Comparison of ENCODE assay signal across 3 worm cellular contexts in the genomic region with DNA sequence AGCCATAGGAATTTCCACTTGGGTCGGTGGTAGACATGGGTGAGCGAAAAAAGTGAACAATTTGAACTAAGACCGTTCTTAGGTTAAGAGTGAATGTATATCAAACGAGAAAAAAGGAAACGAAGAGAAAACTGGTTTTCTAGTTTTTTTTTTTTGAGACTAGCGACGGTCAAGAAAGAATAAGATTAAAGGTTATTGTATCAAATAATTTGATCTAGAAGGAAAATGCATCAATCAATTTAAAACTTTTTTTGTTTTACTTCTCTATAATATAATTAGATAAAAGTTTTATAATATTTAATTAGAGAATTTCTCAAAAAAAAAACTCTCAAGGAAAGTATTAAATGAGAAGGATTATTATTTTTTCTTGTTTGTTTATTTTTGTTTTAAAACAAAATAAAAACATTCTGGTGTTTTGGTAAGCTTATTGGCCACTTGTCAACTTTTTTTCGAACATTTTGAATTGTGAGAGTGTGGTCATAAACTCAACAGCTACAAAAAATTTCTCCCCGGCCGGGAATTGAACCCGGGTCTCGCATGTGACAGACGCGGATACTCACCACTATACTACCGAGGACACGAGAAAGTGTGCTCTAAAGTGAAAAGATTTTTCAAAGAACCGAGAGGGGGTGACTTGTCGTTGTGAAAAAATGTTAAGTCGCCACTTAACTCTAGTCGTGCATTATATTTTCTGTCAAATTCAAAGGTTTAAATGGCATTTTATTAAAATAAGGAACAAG.
TF ChIP-seq lines count a peak whose summit lies in the region.

Gene W06G6.17, minus strand, starts transcription at position 51 of the 740 bp plus-strand sequence.

TF ChIP-seq in whole organism, L3 larva, 47 proteins besides CTCF, POLR2A, EP300 and RAD21:
- no peak for TF ChIP-seq aly-2 (tag; optimal IDR thresholded peaks at IDR 0.05; lab: Kevin White, UChicago)
- peak; percentile 11 for TF ChIP-seq elt-2 (tag; optimal IDR thresholded peaks at IDR 0.05; lab: Kevin White, UChicago)
- no peak for TF ChIP-seq nhr-28 (tag; optimal IDR thresholded peaks at IDR 0.05; lab: Kevin White, UChicago)

TF ChIP-seq in whole organism, L4 larva, 104 proteins besides CTCF, POLR2A, EP300 and RAD21:
- no peak for TF ChIP-seq unc-39 (tag; optimal IDR thresholded peaks at IDR 0.05; lab: Kevin White, UChicago)
- TF ChIP-seq dmd-8 (GFP tag; IDR thresholded peaks at IDR 0.05; lab: Robert Waterston, UW), result 0 out of 2 replicates have a peak, but pooled peaks have one; percentile 30
- TF ChIP-seq unc-62 (GFP tag; optimal IDR thresholded peaks at IDR 0.05 in 1 of 2; lab: Kevin White, UChicago), result no peak
- TF ChIP-seq unc-62 (tag; optimal IDR thresholded peaks at IDR 0.05; lab: Kevin White, UChicago), result no peak
- TF ChIP-seq skn-1 (tag; optimal IDR thresholded peaks at IDR 0.05; lab: Kevin White, UChicago), result no peak
- 0 out of 2 replicates have a peak, but pooled peaks have one; percentile 38 for TF ChIP-seq F26F4.8 (GFP tag; conservative IDR thresholded peaks at IDR 0.05; lab: Robert Waterston, UW)
- TF ChIP-seq lim-7 (GFP tag; IDR thresholded peaks at IDR 0.05; lab: Robert Waterston, UW), result 0 out of 2 replicates have a peak, but pooled peaks have one; percentile 22
- no peak for TF ChIP-seq ctbp-1 (GFP tag; IDR thresholded peaks at IDR 0.05; lab: Robert Waterston, UW)
- 0 out of 4 replicates have a peak, but pooled peaks of 1 of the 2 experiments have one; percentile 49 for TF ChIP-seq madf-5 (GFP tag; IDR thresholded peaks at IDR 0.05; lab: Robert Waterston, UW)
- TF ChIP-seq mxl-3 (GFP tag; optimal IDR thresholded peaks at IDR 0.05; lab: Kevin White, UChicago), result no peak
- TF ChIP-seq F44E2.7 (GFP tag; IDR thresholded peaks at IDR 0.05; lab: Robert Waterston, UW), result no peak
- TF ChIP-seq aha-1 (tag; lab: Kevin White, UChicago), result no peak
- no peak for TF ChIP-seq ceh-82 (tag; optimal IDR thresholded peaks at IDR 0.05; lab: Kevin White, UChicago)
- peak; percentile 28; the same call in 1 of the 2 replicates for TF ChIP-seq dmd-6 (GFP tag; IDR thresholded peaks at IDR 0.05; lab: Robert Waterston, UW)
- no peak for TF ChIP-seq attf-4 (tag; optimal IDR thresholded peaks at IDR 0.05; lab: Kevin White, UChicago)
- peak; percentile 49; the same call in 1 of the 2 replicates for TF ChIP-seq egl-43 (GFP tag; IDR thresholded peaks at IDR 0.05; lab: Robert Waterston, UW)
- TF ChIP-seq ceh-28 (tag; optimal IDR thresholded peaks at IDR 0.05; lab: Kevin White, UChicago), result no peak
- TF ChIP-seq unc-130 (GFP tag; optimal IDR thresholded peaks at IDR 0.05; lab: Kevin White, UChicago), result no peak
- no peak for TF ChIP-seq tra-1 (GFP tag; IDR thresholded peaks at IDR 0.05; lab: Robert Waterston, UW)
- no peak for TF ChIP-seq daf-12 (tag; optimal IDR thresholded peaks at IDR 0.05; lab: Kevin White, UChicago)
- TF ChIP-seq hif-1 (tag; optimal IDR thresholded peaks at IDR 0.05; lab: Kevin White, UChicago), result no peak
- TF ChIP-seq F49E8.2 (tag; optimal IDR thresholded peaks at IDR 0.05; lab: Kevin White, UChicago; ENCODE audit: borderline replicate concordance), result no peak
- TF ChIP-seq mes-2 (tag; optimal IDR thresholded peaks at IDR 0.05; lab: Kevin White, UChicago; ENCODE audit: poor library complexity, severe bottlenecking), result no peak
- TF ChIP-seq snpc-4 (tag; optimal IDR thresholded peaks at IDR 0.05; lab: Kevin White, UChicago), result no peak
- TF ChIP-seq zfp-3 (GFP tag; conservative IDR thresholded peaks at IDR 0.05; lab: Robert Waterston, UW), result no peak
- TF ChIP-seq fos-1 (tag; optimal IDR thresholded peaks at IDR 0.05; lab: Kevin White, UChicago), result no peak
- TF ChIP-seq php-3 (GFP tag; IDR thresholded peaks at IDR 0.05; lab: Robert Waterston, UW), result no peak
- no peak for TF ChIP-seq ZK337.2 (GFP tag; IDR thresholded peaks at IDR 0.05; lab: Robert Waterston, UW)
- TF ChIP-seq Y48G9A.11 (GFP tag; IDR thresholded peaks at IDR 0.05; lab: Robert Waterston, UW), result 0 out of 2 replicates have a peak, but pooled peaks have one; percentile 23
- TF ChIP-seq hlh-30 (tag; optimal IDR thresholded peaks at IDR 0.05; lab: Kevin White, UChicago; ENCODE audit: insufficient read depth), result peak; percentile 74
- peak in 1 of 2 experiments; percentile 44 for TF ChIP-seq daf-16 (GFP tag; optimal IDR thresholded peaks at IDR 0.05; lab: Kevin White, UChicago)
- TF ChIP-seq daf-16 (tag; optimal IDR thresholded peaks at IDR 0.05; lab: Kevin White, UChicago), result peak; percentile 44
- peak; percentile 53 for TF ChIP-seq duxl-1 (tag; optimal IDR thresholded peaks at IDR 0.05; lab: Kevin White, UChicago; ENCODE audit: poor library complexity)
- TF ChIP-seq D1046.2 (GFP tag; IDR thresholded peaks at IDR 0.05; lab: Robert Waterston, UW), result no peak
TF ChIP-seq in whole organism, L4 larva: peak in this region for 10.

TF ChIP-seq in whole organism, young adult, 124 proteins besides CTCF, POLR2A, EP300 and RAD21 (continues in another document):
- TF ChIP-seq Y53G8AR.9 (GFP tag; conservative IDR thresholded peaks at IDR 0.05; lab: Robert Waterston, UW) (no peak), B0336.3 (GFP tag; IDR thresholded peaks at IDR 0.05; lab: Robert Waterston, UW) (no peak), somi-1 (GFP tag; optimal IDR thresholded peaks at IDR 0.05; lab: Kevin White, UChicago) (no peak), T26A5.8 (tag; optimal IDR thresholded peaks at IDR 0.05; lab: Kevin White, UChicago) (no peak), zim-3 (tag; optimal IDR thresholded peaks at IDR 0.05; lab: Kevin White, UChicago) (no peak), tbp1 (GFP tag; optimal IDR thresholded peaks at IDR 0.05; lab: Kevin White, UChicago) (peak; percentile 86), nhr-120 (GFP tag; IDR thresholded peaks at IDR 0.05; lab: Robert Waterston, UW) (no peak), Y95B8A.8 (GFP tag; IDR thresholded peaks at IDR 0.05; lab: Robert Waterston, UW) (no peak), snpc-4 (GFP tag; optimal IDR thresholded peaks at IDR 0.05; lab: Kevin White, UChicago) (peak; percentile 15), snpc-4 (tag; optimal IDR thresholded peaks at IDR 0.05; lab: Kevin White, UChicago) (peak in 3 of 4 experiments; percentile 42 to 86 (median 79)), nfya-2 (GFP tag; IDR thresholded peaks at IDR 0.05; lab: Robert Waterston, UW) (no peak), hsf-1 (GFP tag; IDR thresholded peaks at IDR 0.05; lab: Robert Waterston, UW) (no peak), sdz-38 (tag; optimal IDR thresholded peaks at IDR 0.05; lab: Kevin White, UChicago) (no peak), lir-1 (GFP tag; conservative IDR thresholded peaks at IDR 0.05; lab: Robert Waterston, UW) (no peak), snpc-3.4 (tag; optimal IDR thresholded peaks at IDR 0.05; lab: Kevin White, UChicago) (no peak), madf-10 (tag; optimal IDR thresholded peaks at IDR 0.05; lab: Kevin White, UChicago) (no peak), Y56A3A.18 (GFP tag; IDR thresholded peaks at IDR 0.05; lab: Robert Waterston, UW) (no peak), F33H1.4 (GFP tag; IDR thresholded peaks at IDR 0.05; lab: Robert Waterston, UW) (no peak), hmg-1.2 (GFP tag; IDR thresholded peaks at IDR 0.05; lab: Robert Waterston, UW) (peak; percentile 33; the same call in 1 of the 2 replicates), nfyb-1 (GFP tag; IDR thresholded peaks at IDR 0.05; lab: Robert Waterston, UW) (peak; percentile 69; the same call in 1 of the 2 replicates), sea-2 (GFP tag; IDR thresholded peaks at IDR 0.05; lab: Robert Waterston, UW) (no peak), F23B12.7 (tag; optimal IDR thresholded peaks at IDR 0.05; lab: Kevin White, UChicago; ENCODE audit: insufficient read depth) (no peak), lsl-1 (GFP tag; optimal IDR thresholded peaks at IDR 0.05; lab: Kevin White, UChicago) (no peak), hlh-26 (GFP tag; conservative IDR thresholded peaks at IDR 0.05; lab: Robert Waterston, UW) (no peak), fkh-3 (tag; optimal IDR thresholded peaks at IDR 0.05; lab: Kevin White, UChicago) (no peak), snpc-1.3 (tag; optimal IDR thresholded peaks at IDR 0.05; lab: Kevin White, UChicago; ENCODE audit: insufficient read depth) (no peak), efl-1 (GFP tag; optimal IDR thresholded peaks at IDR 0.05; lab: Kevin White, UChicago) (no peak), ztf-6 (GFP tag; IDR thresholded peaks at IDR 0.05; lab: Robert Waterston, UW) (no peak), gei-17 (GFP tag; optimal IDR thresholded peaks at IDR 0.05; lab: Kevin White, UChicago) (no peak), rpc-1 (optimal IDR thresholded peaks at IDR 0.05; lab: Kevin White, UChicago) (peak; percentile 63), rpc-1 (tag; optimal IDR thresholded peaks at IDR 0.05; lab: Kevin White, UChicago) (peak; percentile 78), madf-6 (GFP tag; IDR thresholded peaks at IDR 0.05; lab: Robert Waterston, UW) (no peak), aptf-3 (GFP tag; IDR thresholded peaks at IDR 0.05; lab: Robert Waterston, UW) (no peak), ztf-18 (tag; optimal IDR thresholded peaks at IDR 0.05; lab: Kevin White, UChicago) (peak; percentile 20), egl-18 (GFP tag; IDR thresholded peaks at IDR 0.05; lab: Robert Waterston, UW) (no peak), let-607 (tag; optimal IDR thresholded peaks at IDR 0.05; lab: Kevin White, UChicago) (no peak), C06A6.2 (GFP tag; conservative IDR thresholded peaks at IDR 0.05; lab: Robert Waterston, UW) (no peak), attf-5 (GFP tag; optimal IDR thresholded peaks at IDR 0.05; lab: Kevin White, UChicago) (no peak), B0261.1 (tag; optimal IDR thresholded peaks at IDR 0.05; lab: Kevin White, UChicago) (peak; percentile 64), Y67H2A.10 (GFP tag; conservative IDR thresholded peaks at IDR 0.05; lab: Robert Waterston, UW) (no peak), madf-3 (GFP tag; IDR thresholded peaks at IDR 0.05; lab: Robert Waterston, UW) (no peak), T07F8.4 (tag; optimal IDR thresholded peaks at IDR 0.05; lab: Kevin White, UChicago) (no peak), ztf-28 (GFP tag; IDR thresholded peaks at IDR 0.05; lab: Robert Waterston, UW) (no peak), nhr-90 (tag; optimal IDR thresholded peaks at IDR 0.05; lab: Kevin White, UChicago) (peak; percentile 48), snpc-1.1 (tag; optimal IDR thresholded peaks at IDR 0.05; lab: Kevin White, UChicago; ENCODE audit: insufficient read depth) (peak; percentile 56), sptf-2 (GFP tag; optimal IDR thresholded peaks at IDR 0.05; lab: Kevin White, UChicago) (no peak), lin-40 (tag; optimal IDR thresholded peaks at IDR 0.05; lab: Kevin White, UChicago) (no peak), die-1 (tag; optimal IDR thresholded peaks at IDR 0.05; lab: Kevin White, UChicago) (peak; percentile 56), ztf-25 (GFP tag; IDR thresholded peaks at IDR 0.05; lab: Robert Waterston, UW) (0 out of 2 replicates have a peak, but pooled peaks have one; percentile 20)
